Worm (Caenorhabditis elegans) whole organism, L4 larva: ENCODE results near the gene ugt-38.

Experiments
- ZK546.5 ChIP-seq, 2 experiments: sonication (generic microtip); optimal IDR thresholded peaks; 2 replicates each; lab custom pipeline; 2017; ENCODE audit warnings: missing biosample characterization in 2 of 2, missing genetic modification characterization in 2 of 2
- ztf-7 ChIP-seq: fragments of 150-350 bp; optimal IDR thresholded peaks from 2 replicates; lab custom pipeline; 2014; ENCODE audit warnings: missing biosample characterization, missing genetic modification characterization

DNA sequence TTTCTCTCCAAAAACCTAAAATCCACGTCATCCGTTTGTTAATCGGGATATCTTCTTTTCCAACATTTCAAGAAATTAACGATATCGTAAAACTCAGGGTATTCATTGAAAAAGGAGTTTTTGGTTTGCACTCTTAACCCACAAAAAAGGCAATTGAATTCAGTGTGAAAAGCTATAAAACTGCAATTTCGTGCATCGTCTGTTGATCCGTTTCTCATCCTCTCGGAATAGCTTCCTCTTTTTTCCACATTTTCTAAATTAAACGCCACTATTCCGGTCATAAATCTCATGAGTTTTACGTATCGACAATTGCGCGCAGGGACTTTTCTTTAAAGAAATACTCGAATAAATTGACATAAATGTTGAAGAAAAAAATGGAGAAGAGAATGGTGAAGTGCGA is 35.0 kb downstream of the ugt-38 start:
- TF ChIP-seq ztf-7 (tag; lab: Kevin White, UChicago) = no peak
- no peak for TF ChIP-seq ZK546.5 (tag; optimal IDR thresholded peaks at IDR 0.05; lab: Kevin White, UChicago)
